Fruit fly (Drosophila melanogaster) whole organism, embryonic: Measurements from ENCODE around the gene nAChRbeta1.

Experiments
- CG10321 ChIP-seq: fragments of 200-800 bp; sonication (Bioruptor generic); IDR thresholded peaks from 2 replicates; pipeline ENCODE4 v1.3.6; 2022; ENCODE audit warnings: missing biosample characterization, missing genetic modification characterization
- CG10565 ChIP-seq: fragments of 200-800 bp; sonication (Bioruptor generic); optimal IDR thresholded peaks from 3 replicates; lab custom pipeline; 2016; ENCODE audit warnings: missing biosample characterization, mild to moderate bottlenecking, missing genetic modification characterization
- CG11504 ChIP-seq: fragments of 200-800 bp; sonication (Bioruptor generic); optimal IDR thresholded peaks from 3 replicates; lab custom pipeline; 2019; ENCODE audit warnings: missing biosample characterization, mild to moderate bottlenecking, missing genetic modification characterization, moderate library complexity
- CG11695 ChIP-seq: fragments of 200-800 bp; sonication (Bioruptor generic); IDR thresholded peaks from 3 replicates; pipeline ENCODE4 v1.3.6; 2022; ENCODE audit warnings: missing biosample characterization, missing genetic modification characterization
- CG1233 ChIP-seq: fragments of 200-800 bp; sonication (Bioruptor generic); optimal IDR thresholded peaks from 4 replicates; lab custom pipeline; 2018; ENCODE audit warnings: missing biosample characterization, mild to moderate bottlenecking, missing genetic modification characterization
- CG12659 ChIP-seq: fragments of 200-800 bp; sonication (Bioruptor generic); optimal IDR thresholded peaks from 3 replicates; lab custom pipeline; 2017; ENCODE audit warnings: mild to moderate bottlenecking, missing biosample characterization, missing genetic modification reagents, missing genetic modification characterization
- CG18599 ChIP-seq: fragments of 200-800 bp; sonication (Bioruptor generic); optimal IDR thresholded peaks from 3 replicates; lab custom pipeline; 2017; ENCODE audit warnings: missing biosample characterization, missing genetic modification characterization, mild to moderate bottlenecking, moderate library complexity, missing genetic modification reagents
- CG31224 ChIP-seq: fragments of 200-800 bp; sonication (Bioruptor generic); IDR thresholded peaks from 2 replicates; pipeline ENCODE4 v1.3.6; 2022; ENCODE audit warnings: missing biosample characterization, missing genetic modification characterization
- CG32532 ChIP-seq: fragments of 200-800 bp; sonication (Bioruptor generic); IDR thresholded peaks from 2 replicates; pipeline ENCODE4 v1.3.6; 2022; ENCODE audit warnings: missing biosample characterization, missing genetic modification characterization
- CG3726 ChIP-seq: fragments of 200-800 bp; sonication (Bioruptor generic); IDR thresholded peaks from 3 replicates; pipeline ENCODE4, ENCODE4 v1.3.6; 2022; ENCODE audit warnings: missing biosample characterization, missing genetic modification characterization
- CG6272 ChIP-seq: fragments of 200-800 bp; sonication (Bioruptor generic); IDR thresholded peaks from 2 replicates; pipeline ENCODE4 v1.3.6; 2022; ENCODE audit warnings: missing biosample characterization, missing genetic modification characterization
- CG6813 ChIP-seq: fragments of 200-800 bp; sonication (Bioruptor generic); optimal IDR thresholded peaks from 2 replicates; lab custom pipeline; 2017; ENCODE audit warnings: missing biosample characterization, missing genetic modification characterization, mild to moderate bottlenecking, moderate library complexity, missing genetic modification reagents
- CG8478 ChIP-seq: fragments of >200 bp; optimal IDR thresholded peaks from 2 replicates; lab custom pipeline; 2018
- Dad ChIP-seq: fragments of 200-800 bp; sonication (Bioruptor generic); optimal IDR thresholded peaks from 3 replicates; lab custom pipeline; 2016; ENCODE audit warnings: missing biosample characterization, missing genetic modification characterization
- Dref ChIP-seq: fragments of 200-800 bp; sonication (Bioruptor generic); IDR thresholded peaks from 2 replicates; pipeline ENCODE4 v1.3.6; 2022; ENCODE audit warnings: missing biosample characterization, missing genetic modification characterization
- Drgx ChIP-seq: fragments of 200-800 bp; sonication (Bioruptor generic); IDR thresholded peaks from 2 replicates; pipeline ENCODE4 v1.3.6; 2022; ENCODE audit warnings: missing biosample characterization, missing genetic modification characterization
- E2f2 ChIP-seq: fragments of 200-800 bp; sonication (Bioruptor generic); IDR thresholded peaks from 2 replicates; pipeline ENCODE4 v1.3.6; 2022; ENCODE audit warnings: missing biosample characterization, missing genetic modification characterization
- Ets65A ChIP-seq: fragments of 200-800 bp; sonication (Bioruptor generic); peaks from one replicate; lab custom pipeline; 2016; ENCODE audit warnings: missing biosample characterization, missing genetic modification characterization
- Fer1 ChIP-seq: fragments of 200-800 bp; sonication (Bioruptor generic); optimal IDR thresholded peaks from 2 replicates; lab custom pipeline; 2017; ENCODE audit warnings: missing biosample characterization, mild to moderate bottlenecking, missing genetic modification characterization
- Hr78 ChIP-seq, 2 experiments: fragments of 200-800 bp in 1 of 2; fragments of >200 bp in 1 of 2; sonication (Bioruptor generic) in 1 of 2; optimal IDR thresholded peaks; 2 replicates each; lab custom pipeline; 2017 to 2019; ENCODE audit warnings: missing biosample characterization in 2 of 2, missing genetic modification characterization in 2 of 2, mild to moderate bottlenecking in 1 of 2, moderate library complexity in 1 of 2
- Jarid2 ChIP-seq: fragments of 200-800 bp; sonication (Bioruptor generic); optimal IDR thresholded peaks from 3 replicates; lab custom pipeline; 2017; ENCODE audit warnings: mild to moderate bottlenecking, missing biosample characterization, missing genetic modification reagents, missing genetic modification characterization
- NFAT ChIP-seq: fragments of 200-800 bp; sonication (Bioruptor generic); IDR thresholded peaks from 2 replicates; pipeline ENCODE4 v1.3.6; 2022; ENCODE audit warnings: missing biosample characterization, missing genetic modification characterization
- NfI ChIP-seq: fragments of 200-800 bp; sonication (Bioruptor generic); optimal IDR thresholded peaks from 3 replicates; lab custom pipeline; 2018; ENCODE audit warnings: missing biosample characterization, mild to moderate bottlenecking, missing genetic modification characterization, moderate library complexity
- Ravus ChIP-seq: fragments of 200-800 bp; sonication (Bioruptor generic); IDR thresholded peaks from 2 replicates; pipeline ENCODE4 v1.3.6; 2022; ENCODE audit warnings: missing biosample characterization, missing genetic modification characterization
- Trl ChIP-seq, 3 experiments: fragments of >200 bp in 2 of 3; fragments of 200-800 bp in 1 of 3; sonication (Bioruptor generic) in 1 of 3; optimal IDR thresholded peaks; 2 replicates in 1 of 3; 3 replicates in 2 of 3; lab custom pipeline; 2016 to 2017; ENCODE audit warnings: missing biosample characterization in 1 of 3, missing genetic modification characterization in 1 of 3
- al ChIP-seq: fragments of 200-800 bp; sonication (Bioruptor generic); IDR thresholded peaks from 2 replicates; pipeline ENCODE4 v1.3.6; 2022; ENCODE audit warnings: missing biosample characterization, missing genetic modification characterization
- bab2 ChIP-seq: fragments of 200-800 bp; sonication (Bioruptor generic); optimal IDR thresholded peaks from 2 replicates; lab custom pipeline; 2016; ENCODE audit warnings: missing biosample characterization, missing genetic modification characterization
- bsh ChIP-seq, 2 experiments: fragments of 200-800 bp; sonication (Bioruptor generic); optimal IDR thresholded peaks; 2 replicates each; lab custom pipeline; 2017 to 2018; ENCODE audit warnings: mild to moderate bottlenecking in 2 of 2, missing biosample characterization in 2 of 2, missing genetic modification characterization in 2 of 2, moderate library complexity in 1 of 2
- btn ChIP-seq: fragments of 200-800 bp; sonication (Bioruptor generic); optimal IDR thresholded peaks from 2 replicates; lab custom pipeline; 2016; ENCODE audit warnings: missing biosample characterization, missing genetic modification characterization
- cas ChIP-seq: fragments of 200-800 bp; sonication (Bioruptor generic); IDR thresholded peaks from 2 replicates; pipeline ENCODE4 v1.3.6; 2022; ENCODE audit warnings: missing biosample characterization, missing genetic modification characterization
- chinmo ChIP-seq: fragments of 200-800 bp; sonication (Bioruptor generic); IDR thresholded peaks from 4 replicates; pipeline ENCODE4 v1.3.6; 2022; ENCODE audit warnings: missing biosample characterization, missing genetic modification characterization; ENCODE audit not compliant: partially characterized antibody
- croc ChIP-seq: fragments of 200-800 bp; sonication (Bioruptor generic); conservative IDR thresholded peaks from 3 replicates; pipeline ENCODE4 v1.3.6; 2022; ENCODE audit warnings: missing biosample characterization, missing genetic modification characterization
- da ChIP-seq: fragments of 200-800 bp; sonication (Bioruptor generic); optimal IDR thresholded peaks from 2 replicates; lab custom pipeline; 2016; ENCODE audit warnings: missing biosample characterization, missing genetic modification characterization
- dimm ChIP-seq: fragments of 200-800 bp; sonication (Bioruptor generic); IDR thresholded peaks from 2 replicates; pipeline ENCODE4 v1.3.6; 2022; ENCODE audit warnings: missing biosample characterization, missing genetic modification characterization
- ewg ChIP-seq: fragments of 200-800 bp; sonication (Bioruptor generic); optimal IDR thresholded peaks from 3 replicates; lab custom pipeline; 2017; ENCODE audit warnings: mild to moderate bottlenecking, missing biosample characterization, missing genetic modification reagents, missing genetic modification characterization
- insv ChIP-seq, 2 experiments: fragments of 200-800 bp; sonication (Bioruptor generic); optimal IDR thresholded peaks; 3 replicates each; lab custom pipeline; 2016 to 2018; ENCODE audit warnings: missing biosample characterization in 2 of 2, missing genetic modification characterization in 2 of 2
- jing ChIP-seq: fragments of 200-800 bp; sonication (Bioruptor generic); optimal IDR thresholded peaks from 2 replicates; lab custom pipeline; 2018; ENCODE audit warnings: missing biosample characterization, mild to moderate bottlenecking, missing genetic modification characterization
- kni ChIP-seq: fragments of 200-800 bp; sonication (Bioruptor generic); optimal IDR thresholded peaks from 3 replicates; lab custom pipeline; 2017; ENCODE audit warnings: mild to moderate bottlenecking, missing biosample characterization, missing genetic modification reagents, missing genetic modification characterization
- knrl ChIP-seq: fragments of 200-800 bp; sonication (Bioruptor generic); IDR thresholded peaks from 3 replicates; pipeline ENCODE4 v1.3.6; 2022; ENCODE audit warnings: missing biosample characterization, missing genetic modification characterization; ENCODE audit not compliant: partially characterized antibody
- lbe ChIP-seq: fragments of 200-800 bp; sonication (Bioruptor generic); optimal IDR thresholded peaks from 2 replicates; lab custom pipeline; 2016; ENCODE audit warnings: missing biosample characterization, mild to moderate bottlenecking, missing genetic modification characterization
- lmd ChIP-seq: fragments of 200-800 bp; sonication (Bioruptor generic); IDR thresholded peaks from 2 replicates; pipeline ENCODE4 v1.3.6; 2022; ENCODE audit warnings: missing biosample characterization, missing genetic modification characterization
- maf-S ChIP-seq: fragments of 200-800 bp; sonication (Bioruptor generic); optimal IDR thresholded peaks from 2 replicates; lab custom pipeline; 2016; ENCODE audit warnings: missing biosample characterization, missing genetic modification characterization
- mam ChIP-seq: fragments of 200-800 bp; sonication (Bioruptor generic); optimal IDR thresholded peaks from 3 replicates; lab custom pipeline; 2016; ENCODE audit warnings: missing biosample characterization, missing genetic modification characterization
- scrt ChIP-seq: fragments of 200-800 bp; sonication (Bioruptor generic); optimal IDR thresholded peaks from 2 replicates; lab custom pipeline; 2018; ENCODE audit warnings: missing biosample characterization, mild to moderate bottlenecking, missing genetic modification characterization, moderate library complexity
- seq ChIP-seq: fragments of 200-800 bp; sonication (Bioruptor generic); IDR thresholded peaks from 2 replicates; pipeline ENCODE4 v1.3.6; 2022; ENCODE audit warnings: missing biosample characterization, missing genetic modification characterization
- sr ChIP-seq: fragments of 200-800 bp; sonication (Bioruptor generic); IDR thresholded peaks from 3 replicates; pipeline ENCODE4 v1.3.6; 2022; ENCODE audit warnings: missing biosample characterization, missing genetic modification characterization
- ssp ChIP-seq: fragments of 200-800 bp; sonication (Bioruptor generic); IDR thresholded peaks from 2 replicates; pipeline ENCODE4 v1.3.6; 2022; ENCODE audit warnings: missing biosample characterization, missing genetic modification characterization
- tap ChIP-seq: fragments of 200-800 bp; optimal IDR thresholded peaks from 3 replicates; lab custom pipeline; 2019; ENCODE audit warnings: missing biosample characterization, mild to moderate bottlenecking, missing genetic modification characterization, moderate library complexity
- tin ChIP-seq: fragments of 200-800 bp; sonication (Bioruptor generic); optimal IDR thresholded peaks from 3 replicates; lab custom pipeline; 2016; ENCODE audit warnings: missing biosample characterization, missing genetic modification characterization
- trh ChIP-seq: fragments of 200-800 bp; sonication (Bioruptor generic); optimal IDR thresholded peaks from 2 replicates; lab custom pipeline; 2016; ENCODE audit warnings: missing biosample characterization, missing genetic modification characterization
- z ChIP-seq: fragments of 200-800 bp; sonication (Bioruptor generic); IDR thresholded peaks from 3 replicates; pipeline ENCODE4 v1.3.6; 2022; ENCODE audit warnings: missing biosample characterization, missing genetic modification characterization

The nAChRbeta1 gene

DNA sequence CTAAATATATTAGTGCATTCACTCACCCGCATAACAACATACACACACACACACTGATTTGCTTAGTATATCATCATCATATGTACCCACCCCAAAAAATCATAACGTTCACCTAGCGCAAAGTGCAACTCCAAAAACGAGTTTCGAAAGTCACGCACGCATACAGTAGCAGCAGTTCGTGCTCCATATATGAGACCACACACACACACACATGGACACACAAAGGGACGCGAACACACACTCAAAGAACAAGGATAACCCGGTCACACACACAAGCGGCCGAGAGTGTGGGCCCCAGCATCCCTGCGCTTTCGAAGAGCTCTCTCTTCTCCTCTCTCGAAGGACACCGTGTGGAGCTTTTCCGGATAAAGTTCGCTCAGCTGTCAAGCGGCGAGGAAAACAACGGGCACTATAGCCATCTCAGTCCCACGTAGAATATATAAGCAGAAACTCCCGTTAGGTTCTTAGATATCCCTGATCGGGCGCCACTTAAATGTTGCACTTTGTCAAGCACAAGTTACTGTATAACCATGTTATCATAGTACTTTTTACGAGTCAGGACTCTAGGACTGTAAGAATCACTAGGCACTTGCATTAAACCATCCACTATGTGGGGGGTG, 2.1 kb downstream of the nAChRbeta1 start:
- 0 out of 3 replicates have a peak, but pooled peaks have one; percentile 29 for TF ChIP-seq CG3726 (GFP tag; lab: Robert Waterston, UW)
- no peak for TF ChIP-seq Hr78 (GFP tag; optimal IDR thresholded peaks at IDR 0.05; lab: Kevin White, UChicago)
- TF ChIP-seq CG10565 (GFP tag; lab: Kevin White, UChicago): no peak
- no peak for TF ChIP-seq jing (GFP tag; lab: Kevin White, UChicago)
- no peak for TF ChIP-seq ssp (GFP tag; lab: Robert Waterston, UW)
- peak; percentile 50; the same call in 1 of the 2 replicates for TF ChIP-seq CG10321 (GFP tag; lab: Robert Waterston, UW)
- TF ChIP-seq Fer1: no peak
- TF ChIP-seq insv (GFP tag; optimal IDR thresholded peaks at IDR 0.05; lab: Kevin White, UChicago): no peak
- no peak for TF ChIP-seq dimm
- TF ChIP-seq NFAT: no peak
- no peak for TF ChIP-seq lbe
- no peak for TF ChIP-seq Ets65A
- TF ChIP-seq CG11504 (tag; lab: Kevin White, UChicago): no peak
- no peak for TF ChIP-seq knrl (GFP tag; lab: Robert Waterston, UW)
- TF ChIP-seq tap: no peak
- 0 out of 4 replicates have a peak, but pooled peaks have one; percentile 12 for TF ChIP-seq chinmo
- 0 out of 2 replicates have a peak, but pooled peaks have one; percentile 7 for TF ChIP-seq CG32532 (GFP tag; lab: Robert Waterston, UW)
- TF ChIP-seq bab2 (GFP tag; lab: Kevin White, UChicago): no peak
- no peak for TF ChIP-seq CG18599 (GFP tag; lab: Kevin White, UChicago)
- peak; percentile 35 for TF ChIP-seq scrt
- no peak for TF ChIP-seq CG8478 (lab: Kevin White, UChicago)
- TF ChIP-seq Jarid2 (GFP tag; lab: Kevin White, UChicago): no peak
- no peak for TF ChIP-seq lmd
- no peak for TF ChIP-seq seq
- TF ChIP-seq CG6272 (GFP tag; lab: Robert Waterston, UW): no peak
- no peak for TF ChIP-seq croc (GFP tag; lab: Robert Waterston, UW)
- TF ChIP-seq trh: no peak
- TF ChIP-seq Dref (GFP tag; lab: Robert Waterston, UW): no peak
- TF ChIP-seq mam (GFP tag; lab: Kevin White, UChicago): no peak
- 0 out of 2 replicates have a peak, but pooled peaks have one; percentile 38 for TF ChIP-seq cas (GFP tag; lab: Robert Waterston, UW)
- no peak for TF ChIP-seq NfI (GFP tag; lab: Kevin White, UChicago)
- TF ChIP-seq E2f2 (GFP tag; lab: Robert Waterston, UW): no peak
- no peak for TF ChIP-seq CG11695 (GFP tag; lab: Robert Waterston, UW)
- no peak for TF ChIP-seq tin (GFP tag; lab: Kevin White, UChicago)
- no peak for TF ChIP-seq Dad
- TF ChIP-seq ewg: peak; percentile 34
- TF ChIP-seq kni (GFP tag; lab: Kevin White, UChicago): peak; percentile 50
- no peak for TF ChIP-seq maf-S
- no peak for TF ChIP-seq sr
- TF ChIP-seq Ravus: no peak
- no peak for TF ChIP-seq CG1233 (GFP tag; lab: Kevin White, UChicago)
- TF ChIP-seq al (GFP tag; lab: Robert Waterston, UW): no peak
- no peak for TF ChIP-seq btn
- TF ChIP-seq CG12659 (GFP tag; lab: Kevin White, UChicago): no peak
- no peak for TF ChIP-seq Drgx
- peak in 1 of 2 experiments; percentile 18 for TF ChIP-seq Trl (optimal IDR thresholded peaks at IDR 0.05; lab: Kevin White, UChicago)
- no peak for TF ChIP-seq Trl (GFP tag; optimal IDR thresholded peaks at IDR 0.05; lab: Kevin White, UChicago)
- no peak for TF ChIP-seq da (GFP tag; lab: Kevin White, UChicago)
- no peak for TF ChIP-seq CG6813 (GFP tag; lab: Kevin White, UChicago)
- TF ChIP-seq z: no peak
- TF ChIP-seq bsh (GFP tag; optimal IDR thresholded peaks at IDR 0.05; lab: Kevin White, UChicago): no peak
- TF ChIP-seq CG31224 (GFP tag; lab: Robert Waterston, UW): no peak
